Worm (Caenorhabditis elegans): Measurements from ENCODE around the gene F34H10.3.

F34H10.3 gene

DNA sequence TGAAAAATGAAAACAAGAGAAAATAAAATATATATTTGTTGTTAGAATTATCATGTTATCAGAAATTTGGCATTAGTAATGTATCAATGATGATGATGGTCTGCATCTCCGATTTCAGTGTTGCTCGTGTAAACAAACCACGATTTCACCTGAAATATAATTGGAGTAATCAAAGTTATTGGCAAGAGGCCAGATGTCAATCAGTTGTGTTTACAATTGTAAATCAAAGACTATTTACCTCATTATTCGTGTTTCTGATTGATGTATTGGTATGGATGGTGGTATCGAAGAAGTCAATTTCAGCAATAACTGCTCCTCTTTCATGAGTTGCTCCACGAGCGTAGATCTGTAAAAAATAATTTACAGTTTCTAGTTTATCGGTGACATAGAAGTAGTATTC lies 41.2 kb upstream of the F34H10.3 start:
- peak; percentile 92 for TF ChIP-seq pha-4 (tag; optimal IDR thresholded peaks at IDR 0.05)
- no peak for TF ChIP-seq egl-18 (GFP tag; IDR thresholded peaks at IDR 0.05)
- TF ChIP-seq nhr-80 (tag; optimal IDR thresholded peaks at IDR 0.05), result peak; percentile 69
- TF ChIP-seq ama-1 (optimal IDR thresholded peaks at IDR 0.05), result no peak
- TF ChIP-seq ama-1 (GFP tag; optimal IDR thresholded peaks at IDR 0.05), result no peak
- TF ChIP-seq ztf-26 (tag; optimal IDR thresholded peaks at IDR 0.05), result no peak
- peak; percentile 14 for TF ChIP-seq ztf-22 (GFP tag; optimal IDR thresholded peaks at IDR 0.05)
- TF ChIP-seq ets-4 (GFP tag; optimal IDR thresholded peaks at IDR 0.05), result no peak

DNA sequence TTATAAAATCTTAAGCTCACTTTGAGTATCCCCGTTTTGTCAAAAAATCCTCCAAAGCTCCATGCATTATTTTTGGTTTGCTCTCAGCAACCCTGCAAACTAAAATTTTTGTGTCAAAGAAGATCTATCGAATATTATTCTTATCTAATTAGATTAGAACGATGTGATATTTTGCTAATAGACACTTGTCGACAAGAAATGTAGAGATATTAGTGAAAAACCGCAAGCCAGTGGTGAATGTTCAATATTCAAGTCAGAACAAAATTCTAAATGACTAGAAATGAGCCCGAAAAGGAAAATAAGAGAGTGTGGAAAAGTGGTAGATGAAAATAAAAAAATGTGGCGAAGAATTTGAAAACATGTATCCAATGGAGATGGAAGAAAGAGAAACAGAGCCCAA lies 40.0 kb upstream of the F34H10.3 start, which contains the start of gene C43C3.4:
TSS of gene C43C3.4 (minus strand) at position 101 of the 400 bp plus-strand sequence.
- no peak for TF ChIP-seq ceh-58 (GFP tag; IDR thresholded peaks at IDR 0.05)
- TF ChIP-seq lsy-27 (tag; optimal IDR thresholded peaks at IDR 0.05; ENCODE audit: borderline replicate concordance, insufficient read depth), result no peak
- no peak for TF ChIP-seq B0261.1 (tag; optimal IDR thresholded peaks at IDR 0.05)
- TF ChIP-seq F39B2.1 (GFP tag; IDR thresholded peaks at IDR 0.05), result no peak
- no peak for TF ChIP-seq ceh-100 (GFP tag; IDR thresholded peaks at IDR 0.05)
- TF ChIP-seq nhr-120 (GFP tag; IDR thresholded peaks at IDR 0.05), result no peak
- TF ChIP-seq dox-1 (GFP tag; IDR thresholded peaks at IDR 0.05), result no peak
- no peak for TF ChIP-seq F37B4.10 (GFP tag; IDR thresholded peaks at IDR 0.05)

DNA sequence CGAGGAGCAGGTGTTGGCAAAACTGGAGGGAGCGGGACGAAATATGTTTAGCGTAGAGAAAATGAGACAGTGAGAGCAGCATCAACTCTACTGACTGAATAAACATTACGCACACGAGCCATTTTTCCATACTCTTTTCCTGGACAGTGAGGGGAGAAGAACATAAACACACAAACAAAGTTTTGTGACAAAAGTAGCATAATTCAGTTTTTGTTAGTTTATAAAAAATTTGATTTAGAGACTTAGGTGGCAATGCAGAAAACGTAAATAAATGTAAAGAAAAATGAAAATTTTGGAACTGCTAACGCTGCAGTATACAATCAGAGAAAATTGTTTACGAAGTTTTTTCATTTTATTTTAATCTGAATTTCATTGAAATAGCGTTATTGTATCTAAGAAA lies 38.4 kb upstream of the F34H10.3 start:
- TF ChIP-seq nhr-80 (tag; optimal IDR thresholded peaks at IDR 0.05), result peak; percentile 25
- no peak for TF ChIP-seq hsf-1 (GFP tag; IDR thresholded peaks at IDR 0.05)
- no peak for TF ChIP-seq fkh-3 (tag; optimal IDR thresholded peaks at IDR 0.05)
- no peak for TF ChIP-seq pha-4 (tag; optimal IDR thresholded peaks at IDR 0.05)

DNA sequence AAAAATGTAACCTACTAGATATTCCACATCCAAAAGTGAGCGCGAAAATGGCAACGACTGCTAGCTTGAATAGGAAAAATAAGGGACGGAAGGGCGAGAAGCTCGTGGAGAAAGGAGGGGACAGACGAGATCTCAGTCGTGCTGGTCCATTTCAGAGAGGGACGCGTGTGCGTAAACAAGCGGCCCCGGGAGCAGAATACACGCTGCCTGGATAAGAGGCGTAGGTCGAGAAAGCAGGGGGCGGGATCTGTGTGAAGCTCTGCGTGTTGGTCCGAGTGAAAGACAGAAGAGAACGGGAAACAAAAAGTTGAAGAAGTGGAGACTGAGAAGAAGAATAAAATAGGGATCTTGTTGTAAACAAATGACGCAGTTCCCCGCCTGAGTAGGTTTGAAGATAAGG lies 33.7 kb upstream of the F34H10.3 start, which contains the start of gene T14B1.1:
TSS of gene T14B1.1 (minus strand) at position 170 of the 400 bp plus-strand sequence.
- TF ChIP-seq sdz-38 (tag; optimal IDR thresholded peaks at IDR 0.05), result no peak
- 0 out of 2 replicates have a peak, but pooled peaks have one; percentile 21 for TF ChIP-seq C17E4.6 (GFP tag; IDR thresholded peaks at IDR 0.05)
- TF ChIP-seq K11D2.4 (GFP tag; IDR thresholded peaks at IDR 0.05), result peak; percentile 28; the same call in 1 of the 2 replicates
- peak; percentile 49 for TF ChIP-seq ceh-27 (GFP tag; optimal IDR thresholded peaks at IDR 0.05)
- peak; percentile 63 for TF ChIP-seq K12H6.12 (tag; optimal IDR thresholded peaks at IDR 0.05)

DNA sequence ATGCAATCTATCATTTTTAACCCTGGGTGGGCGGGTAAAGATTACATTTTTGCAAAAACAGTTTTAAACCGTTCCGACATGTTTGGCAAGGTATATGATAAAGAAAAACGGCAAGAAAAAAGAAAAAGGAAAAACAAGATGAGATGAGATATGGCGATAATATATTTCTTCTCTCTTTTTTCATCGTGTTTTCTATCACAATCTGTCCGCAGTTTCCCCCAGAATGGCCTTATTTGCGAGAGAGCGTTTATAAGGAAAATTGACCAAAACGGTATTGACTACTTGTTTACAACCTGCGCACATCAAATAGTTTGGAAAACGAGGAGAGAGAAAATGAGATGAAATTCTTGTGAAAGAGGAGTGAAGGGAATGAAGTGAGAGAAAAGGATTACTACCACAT lies 32.6 kb upstream of the F34H10.3 start:
- no peak for TF ChIP-seq K12H6.12 (tag; optimal IDR thresholded peaks at IDR 0.05)
- peak; percentile 0 for TF ChIP-seq lin-40 (tag; optimal IDR thresholded peaks at IDR 0.05)
- no peak for TF ChIP-seq madf-3 (GFP tag; IDR thresholded peaks at IDR 0.05)
- no peak for TF ChIP-seq ceh-91 (GFP tag; IDR thresholded peaks at IDR 0.05)
- no peak for TF ChIP-seq F52B5.7 (tag; optimal IDR thresholded peaks at IDR 0.05)
- no peak for TF ChIP-seq madf-10 (tag; optimal IDR thresholded peaks at IDR 0.05)
- TF ChIP-seq ztf-26 (tag; optimal IDR thresholded peaks at IDR 0.05), result peak; percentile 13

DNA sequence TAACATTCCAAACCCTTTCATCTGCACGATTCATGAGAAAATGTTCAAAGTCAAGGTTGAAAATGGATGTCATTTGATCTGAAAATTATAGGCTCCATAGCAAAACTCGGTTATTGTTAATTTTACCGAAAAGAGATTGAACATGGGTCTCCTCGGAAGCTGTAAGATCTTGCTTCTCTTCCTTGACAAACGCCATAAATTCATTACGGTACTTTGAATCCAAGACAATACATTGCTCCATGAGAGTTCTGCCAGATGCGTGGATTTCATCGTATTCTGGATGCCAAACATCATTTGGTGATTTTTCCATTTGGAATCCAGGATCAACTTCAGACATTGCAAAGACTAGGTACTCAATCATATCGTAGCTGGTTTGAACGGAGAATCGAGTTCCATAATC lies 31.1 kb upstream of the F34H10.3 start:
- TF ChIP-seq aptf-3 (GFP tag; IDR thresholded peaks at IDR 0.05) (no peak), lin-40 (tag; optimal IDR thresholded peaks at IDR 0.05) (no peak), pbrm-1 (GFP tag; IDR thresholded peaks at IDR 0.05) (no peak), hsf-1 (GFP tag; IDR thresholded peaks at IDR 0.05) (no peak), rcor-1 (GFP tag; IDR thresholded peaks at IDR 0.05) (no peak), K11D2.4 (GFP tag; IDR thresholded peaks at IDR 0.05) (no peak), mes-4 (tag; optimal IDR thresholded peaks at IDR 0.05) (no peak), K12H6.12 (tag; optimal IDR thresholded peaks at IDR 0.05) (no peak), chd-7 (tag; optimal IDR thresholded peaks at IDR 0.05) (no peak), nfya-2 (GFP tag; IDR thresholded peaks at IDR 0.05) (no peak), nfya-1 (tag; optimal IDR thresholded peaks at IDR 0.05; ENCODE audit: borderline replicate concordance, insufficient read depth) (no peak), somi-1 (GFP tag; optimal IDR thresholded peaks at IDR 0.05) (no peak)

Measured in whole organism, young adult.